Worm (Caenorhabditis elegans): ENCODE data around the gene ndub-2.

ce11 chrII:9042059-9042458 lies 45.9 kb downstream of the ndub-2 start:
- no peak for TF ChIP-seq grh-1 (GFP tag; IDR thresholded peaks at IDR 0.05)
- no peak for TF ChIP-seq ceh-90 (tag; optimal IDR thresholded peaks at IDR 0.05)
- no peak for TF ChIP-seq nhr-90 (tag; optimal IDR thresholded peaks at IDR 0.05; ENCODE audit: poor library complexity)
- no peak for TF ChIP-seq C16A3.4 (tag; optimal IDR thresholded peaks at IDR 0.05)
- no peak for TF ChIP-seq dpl-1 (GFP tag; optimal IDR thresholded peaks at IDR 0.05)
- no peak for TF ChIP-seq hpl-2 (GFP tag; optimal IDR thresholded peaks at IDR 0.05)
- no peak for TF ChIP-seq pqm-1 (tag; optimal IDR thresholded peaks at IDR 0.05)
- TF ChIP-seq nhr-28 (tag; optimal IDR thresholded peaks at IDR 0.05), result no peak
- no peak for TF ChIP-seq lin-13 (GFP tag; optimal IDR thresholded peaks at IDR 0.05)
- TF ChIP-seq mep-1 (tag; optimal IDR thresholded peaks at IDR 0.05), result no peak
- TF ChIP-seq C04F5.9 (tag; optimal IDR thresholded peaks at IDR 0.05), result no peak

All from whole organism, L1 larva.